Fruit fly (Drosophila melanogaster): ENCODE data around the gene CG10366.

The CG10366 gene

dm6 chr2L:19574959-19575625 lies 8.9 kb upstream of the CG10366 start (continued):
- TF ChIP-seq cas (GFP tag; IDR thresholded peaks at IDR 0.05) (no peak), zen (tag; optimal IDR thresholded peaks at IDR 0.05) (no peak), CG9215 (GFP tag; IDR thresholded peaks at IDR 0.05) (no peak), Bgb (GFP tag; IDR thresholded peaks at IDR 0.05; ENCODE audit: partially characterized antibody) (peak; percentile 55), oc (tag; optimal IDR thresholded peaks at IDR 0.05) (no peak), CG13424 (tag; optimal IDR thresholded peaks at IDR 0.05) (no peak), CG15514 (GFP tag; optimal IDR thresholded peaks at IDR 0.05) (no peak), emc (GFP tag; optimal IDR thresholded peaks at IDR 0.05) (no peak), MESR4 (GFP tag; optimal IDR thresholded peaks at IDR 0.05) (no peak), zfh1 (GFP tag; IDR thresholded peaks at IDR 0.05) (no peak), CG11696 (GFP tag; IDR thresholded peaks at IDR 0.05) (no peak), Optix (GFP tag; IDR thresholded peaks at IDR 0.05) (no peak), Ssrp (tag; optimal IDR thresholded peaks at IDR 0.05) (no peak), CG18476 (GFP tag; optimal IDR thresholded peaks at IDR 0.05) (no peak), CG12236 (GFP tag; optimal IDR thresholded peaks at IDR 0.05) (no peak), unpg (GFP tag; optimal IDR thresholded peaks at IDR 0.05) (no peak), Adf1 (GFP tag; IDR thresholded peaks at IDR 0.05) (peak; percentile 69; the same call in 1 of the 2 replicates), Dad (GFP tag; optimal IDR thresholded peaks at IDR 0.05) (no peak), lilli (GFP tag; optimal IDR thresholded peaks at IDR 0.05) (no peak), CG4424 (GFP tag; optimal IDR thresholded peaks at IDR 0.05) (no peak), CG1792 (GFP tag; optimal IDR thresholded peaks at IDR 0.05) (no peak), CG32532 (GFP tag; IDR thresholded peaks at IDR 0.05) (no peak), fd3F (GFP tag; optimal IDR thresholded peaks at IDR 0.05) (no peak), CG9797 (GFP tag; optimal IDR thresholded peaks at IDR 0.05) (no peak), Opbp (GFP tag; IDR thresholded peaks at IDR 0.05; ENCODE audit: partially characterized antibody) (peak; percentile 61; the same call in 1 of the 3 replicates), sens (GFP tag) (no peak), Dref (GFP tag; IDR thresholded peaks at IDR 0.05) (no peak), Abd-B (GFP tag; optimal IDR thresholded peaks at IDR 0.05) (peak; percentile 52), CG4730 (GFP tag; IDR thresholded peaks at IDR 0.05) (no peak), mam (GFP tag; optimal IDR thresholded peaks at IDR 0.05) (no peak), dm (GFP tag; optimal IDR thresholded peaks at IDR 0.05) (no peak), CG18764 (GFP tag; optimal IDR thresholded peaks at IDR 0.05) (no peak), CTCF (GFP tag; optimal IDR thresholded peaks at IDR 0.05) (no peak), CG4328 (GFP tag; optimal IDR thresholded peaks at IDR 0.05) (no peak), CG1024 (GFP tag; IDR thresholded peaks at IDR 0.05) (no peak), cato (GFP tag; optimal IDR thresholded peaks at IDR 0.05; ENCODE audit: borderline replicate concordance) (no peak), Ada2b (GFP tag; IDR thresholded peaks at IDR 0.05) (no peak), ap (GFP tag; IDR thresholded peaks at IDR 0.05) (no peak), Hr51 (GFP tag; optimal IDR thresholded peaks at IDR 0.05) (no peak), CG6654 (GFP tag; optimal IDR thresholded peaks at IDR 0.05) (no peak), corto (GFP tag; optimal IDR thresholded peaks at IDR 0.05) (no peak), CG6813 (GFP tag; optimal IDR thresholded peaks at IDR 0.05) (no peak), Dll (GFP tag; IDR thresholded peaks at IDR 0.05; ENCODE audit: partially characterized antibody) (no peak; the same call in 2 of the 4 replicates), CG31441 (GFP tag; IDR thresholded peaks at IDR 0.05) (no peak), CG15696 (tag; optimal IDR thresholded peaks at IDR 0.05) (no peak), CG34422 (GFP tag; IDR thresholded peaks at IDR 0.05) (no peak; the same call in 2 of the 3 replicates), CG14710 (tag; optimal IDR thresholded peaks at IDR 0.05) (no peak), CG8944 (GFP tag; optimal IDR thresholded peaks at IDR 0.05) (no peak), luna (GFP tag; optimal IDR thresholded peaks at IDR 0.05) (no peak), danr (GFP tag; IDR thresholded peaks at IDR 0.05) (no peak), bowl (GFP tag; IDR thresholded peaks at IDR 0.05) (no peak)

All from whole organism, embryonic.